Worm (Caenorhabditis elegans) whole organism, midembryonic: ENCODE measurements around the gene ugt-10.

Experiments
- T22C8.4 ChIP-seq: fragments of 200-800 bp; sonication (Bioruptor generic); IDR thresholded peaks from 2 replicates; pipeline ENCODE4 v1.3.6; 2022; ENCODE audit warnings: missing genetic modification characterization, missing compliant biosample characterization
- cog-1 ChIP-seq: sonication (generic microtip); optimal IDR thresholded peaks from 2 replicates; lab custom pipeline; 2016; ENCODE audit warnings: missing genetic modification characterization, missing compliant biosample characterization
- flt-1 ChIP-seq: fragments of 200-800 bp; sonication (Bioruptor generic); IDR thresholded peaks from 2 replicates; pipeline ENCODE4 v1.3.6; 2022; ENCODE audit warnings: missing genetic modification characterization, missing compliant biosample characterization
- klf-2 ChIP-seq: fragments of 200-800 bp; sonication (Bioruptor generic); conservative IDR thresholded peaks from 2 replicates; pipeline ENCODE4 v1.3.6; 2022; ENCODE audit warnings: missing genetic modification reagents, missing genetic modification characterization, missing compliant biosample characterization
- med-1 ChIP-seq: sonication (generic microtip); optimal IDR thresholded peaks from 2 replicates; lab custom pipeline; 2017; ENCODE audit warnings: missing genetic modification characterization, mild to moderate bottlenecking, missing compliant biosample characterization, antibody characterized with exemption, missing genetic modification reagents; ENCODE audit not compliant: insufficient read depth
- ref-1 ChIP-seq: fragments of 200-800 bp; sonication (Bioruptor generic); conservative IDR thresholded peaks from 2 replicates; pipeline ENCODE4 v1.3.6; 2022; ENCODE audit warnings: missing genetic modification reagents, missing genetic modification characterization, missing compliant biosample characterization
- tab-1 ChIP-seq: fragments of 200-800 bp; sonication (Bioruptor generic); IDR thresholded peaks from 2 replicates; pipeline ENCODE4 v1.3.6; 2022; ENCODE audit warnings: missing genetic modification characterization, missing compliant biosample characterization
- ztf-23 ChIP-seq: fragments of 200-800 bp; sonication (Bioruptor generic); IDR thresholded peaks from 2 replicates; pipeline ENCODE4 v1.3.6; 2022; ENCODE audit warnings: missing genetic modification reagents, missing genetic modification characterization, missing compliant biosample characterization
- ztf-29 ChIP-seq: fragments of 200-800 bp; sonication (Bioruptor generic); IDR thresholded peaks from 2 replicates; pipeline ENCODE4 v1.3.6; 2022; ENCODE audit warnings: missing genetic modification reagents, missing genetic modification characterization, missing compliant biosample characterization

The ugt-10 gene

DNA sequence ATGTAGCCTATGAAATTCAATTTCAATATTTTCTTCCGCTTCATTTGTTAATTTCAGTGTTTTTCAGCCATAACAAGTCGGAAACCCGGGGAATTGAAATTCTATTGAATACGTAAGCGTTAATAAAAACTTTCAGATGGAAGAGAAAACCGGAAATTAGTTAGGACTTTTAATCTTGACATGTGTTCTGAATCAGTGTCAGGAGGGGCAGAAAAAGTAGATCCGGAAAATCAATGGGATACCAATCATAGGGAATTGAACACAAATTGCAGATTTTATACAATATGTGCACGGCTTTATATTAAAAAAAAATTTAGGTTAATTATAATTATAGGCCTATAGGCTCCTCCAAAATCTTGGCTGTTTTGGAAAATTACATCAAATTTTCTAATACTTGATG lies 35.6 kb downstream of the ugt-10 start:
- no peak for TF ChIP-seq ztf-29
- TF ChIP-seq klf-2 (GFP tag; lab: Robert Waterston, UW), result no peak
- TF ChIP-seq med-1, result no peak
- TF ChIP-seq cog-1, result no peak
- TF ChIP-seq T22C8.4 (GFP tag; lab: Robert Waterston, UW), result no peak
- TF ChIP-seq ref-1 (GFP tag; lab: Robert Waterston, UW), result no peak
- TF ChIP-seq ztf-23 (GFP tag; lab: Robert Waterston, UW), result no peak
- no peak for TF ChIP-seq tab-1 (GFP tag; lab: Robert Waterston, UW)
- TF ChIP-seq flt-1 (GFP tag; lab: Robert Waterston, UW), result no peak

DNA sequence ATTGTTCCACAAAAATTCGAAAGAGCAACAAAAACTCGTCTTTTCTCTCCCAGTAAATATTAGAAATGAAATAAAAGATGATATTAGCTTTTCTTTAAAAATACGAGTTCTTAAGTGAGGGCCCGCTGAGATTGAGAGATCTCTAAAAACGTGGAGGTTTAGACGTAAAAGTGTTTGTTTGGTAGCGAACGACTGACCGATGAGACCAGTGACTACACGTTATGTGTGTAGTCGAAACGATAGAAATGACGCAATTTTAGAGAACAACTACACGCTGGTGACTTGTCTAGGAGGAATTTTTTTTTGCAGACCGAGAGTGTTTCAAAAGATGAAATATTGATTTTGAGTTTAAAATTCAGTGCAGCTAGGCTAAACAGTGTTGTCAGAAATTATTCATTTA lies 37.2 kb downstream of the ugt-10 start, which contains the start of gene C37H5.13:
Gene C37H5.13 (minus strand): TSS at position 229 of the 400 bp plus-strand sequence.
- TF ChIP-seq tab-1 (GFP tag; lab: Robert Waterston, UW), result no peak
- TF ChIP-seq med-1, result no peak
- no peak for TF ChIP-seq klf-2 (GFP tag; lab: Robert Waterston, UW)
- no peak for TF ChIP-seq ztf-23 (GFP tag; lab: Robert Waterston, UW)
- TF ChIP-seq flt-1 (GFP tag; lab: Robert Waterston, UW), result no peak
- TF ChIP-seq ztf-29, result no peak
- no peak for TF ChIP-seq ref-1 (GFP tag; lab: Robert Waterston, UW)
- TF ChIP-seq T22C8.4 (GFP tag; lab: Robert Waterston, UW), result no peak
- TF ChIP-seq cog-1, result no peak

DNA sequence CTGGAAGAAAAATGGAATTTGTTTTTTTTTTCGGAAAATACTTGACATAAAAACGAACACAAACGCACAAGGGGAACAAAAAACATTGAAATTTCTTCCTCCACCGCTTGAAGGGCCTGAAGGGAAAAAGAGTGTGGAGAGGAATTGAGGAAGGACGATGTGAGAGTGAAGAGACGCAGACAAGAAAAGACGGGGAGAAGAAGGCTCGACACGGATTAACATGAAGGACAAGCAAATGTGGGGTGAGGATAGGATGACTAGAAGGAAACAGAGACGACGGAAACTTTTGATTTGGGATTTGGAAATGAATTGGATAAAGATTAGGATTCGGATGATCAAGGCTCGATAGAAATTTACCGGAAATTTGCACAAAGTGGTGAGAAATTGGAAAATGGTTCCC lies 39.4 kb downstream of the ugt-10 start:
- TF ChIP-seq T22C8.4 (GFP tag; lab: Robert Waterston, UW), result no peak; the same call in 1 of the 2 replicates
- TF ChIP-seq klf-2 (GFP tag; lab: Robert Waterston, UW), result no peak
- TF ChIP-seq ztf-29, result no peak
- TF ChIP-seq flt-1 (GFP tag; lab: Robert Waterston, UW), result no peak
- no peak for TF ChIP-seq ztf-23 (GFP tag; lab: Robert Waterston, UW)
- no peak for TF ChIP-seq ref-1 (GFP tag; lab: Robert Waterston, UW)
- no peak for TF ChIP-seq cog-1
- no peak for TF ChIP-seq med-1
- TF ChIP-seq tab-1 (GFP tag; lab: Robert Waterston, UW), result no peak

DNA sequence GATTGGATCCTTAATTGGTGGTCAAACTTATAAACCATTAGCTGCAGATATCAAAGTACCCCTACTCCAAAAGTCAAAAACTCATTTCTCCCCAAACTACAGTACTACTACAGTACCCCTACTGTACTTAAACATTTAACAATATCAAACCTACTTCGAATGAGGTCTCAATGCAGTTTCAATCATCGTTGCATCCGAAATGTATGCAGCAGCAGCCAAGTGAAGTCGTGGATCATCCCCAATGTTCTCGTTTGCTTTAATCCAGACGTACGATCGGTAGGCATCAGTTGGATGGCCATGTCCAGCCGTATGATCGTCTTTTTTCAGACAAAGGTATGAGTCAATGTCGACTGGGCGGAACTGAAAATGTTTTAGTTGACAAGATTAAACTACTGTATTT lies 42.4 kb downstream of the ugt-10 start:
- TF ChIP-seq tab-1 (GFP tag; lab: Robert Waterston, UW), result no peak
- TF ChIP-seq ztf-29, result no peak
- TF ChIP-seq flt-1 (GFP tag; lab: Robert Waterston, UW), result no peak
- no peak for TF ChIP-seq cog-1
- TF ChIP-seq ztf-23 (GFP tag; lab: Robert Waterston, UW), result no peak
- no peak for TF ChIP-seq med-1
- no peak for TF ChIP-seq T22C8.4 (GFP tag; lab: Robert Waterston, UW)
- no peak for TF ChIP-seq klf-2 (GFP tag; lab: Robert Waterston, UW)
- no peak for TF ChIP-seq ref-1 (GFP tag; lab: Robert Waterston, UW)

DNA sequence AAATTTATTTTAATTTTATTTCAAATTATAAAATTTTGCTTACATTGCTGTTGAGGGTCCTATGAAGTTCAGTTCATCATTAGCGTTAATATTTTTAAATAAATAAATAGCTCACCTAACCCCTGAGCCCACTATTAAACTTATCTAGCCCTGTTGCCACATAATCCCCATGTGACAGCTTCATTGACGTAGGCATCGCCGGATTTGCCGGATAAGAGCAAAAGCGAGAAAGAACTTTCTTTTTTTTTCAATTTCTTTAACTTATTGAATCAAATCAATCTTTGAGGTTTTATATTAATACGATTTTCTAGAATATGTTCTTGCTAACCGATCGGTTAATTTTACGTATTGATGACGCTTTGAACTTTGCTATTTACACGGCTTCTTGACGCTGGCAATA lies 48.0 kb downstream of the ugt-10 start:
- TF ChIP-seq tab-1 (GFP tag; lab: Robert Waterston, UW) (no peak), klf-2 (GFP tag; lab: Robert Waterston, UW) (no peak), med-1 (no peak), T22C8.4 (GFP tag; lab: Robert Waterston, UW) (no peak), ztf-23 (GFP tag; lab: Robert Waterston, UW) (no peak), ref-1 (GFP tag; lab: Robert Waterston, UW) (no peak), flt-1 (GFP tag; lab: Robert Waterston, UW) (no peak), cog-1 (no peak), ztf-29 (no peak)

DNA sequence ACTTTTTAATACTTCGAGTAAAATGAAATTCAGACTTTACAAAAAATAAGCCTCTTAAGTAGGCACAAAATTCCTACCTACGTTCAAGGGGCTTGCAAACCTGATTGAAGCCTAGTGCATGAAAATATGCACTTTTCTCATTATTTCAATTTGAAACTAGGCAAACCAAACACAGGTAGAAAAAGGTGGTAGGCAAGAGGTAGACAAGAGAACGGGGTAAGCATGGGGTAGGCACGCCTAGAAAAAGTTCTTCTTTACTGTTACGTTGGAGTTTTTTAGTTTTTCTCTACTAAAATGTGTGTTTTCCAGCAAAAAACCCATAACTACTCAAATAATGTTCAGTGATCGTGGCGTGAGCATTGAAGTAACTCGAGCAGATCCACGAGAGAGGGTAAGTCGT lies 48.8 kb downstream of the ugt-10 start, which contains the start of gene nex-4:
Gene nex-4 (plus strand): TSS at position 301 of the 400 bp plus-strand sequence.
- TF ChIP-seq ref-1 (GFP tag; lab: Robert Waterston, UW) (no peak), T22C8.4 (GFP tag; lab: Robert Waterston, UW) (no peak), ztf-29 (no peak), ztf-23 (GFP tag; lab: Robert Waterston, UW) (no peak), cog-1 (no peak), flt-1 (GFP tag; lab: Robert Waterston, UW) (no peak), med-1 (no peak), klf-2 (GFP tag; lab: Robert Waterston, UW) (no peak), tab-1 (GFP tag; lab: Robert Waterston, UW) (no peak)

DNA sequence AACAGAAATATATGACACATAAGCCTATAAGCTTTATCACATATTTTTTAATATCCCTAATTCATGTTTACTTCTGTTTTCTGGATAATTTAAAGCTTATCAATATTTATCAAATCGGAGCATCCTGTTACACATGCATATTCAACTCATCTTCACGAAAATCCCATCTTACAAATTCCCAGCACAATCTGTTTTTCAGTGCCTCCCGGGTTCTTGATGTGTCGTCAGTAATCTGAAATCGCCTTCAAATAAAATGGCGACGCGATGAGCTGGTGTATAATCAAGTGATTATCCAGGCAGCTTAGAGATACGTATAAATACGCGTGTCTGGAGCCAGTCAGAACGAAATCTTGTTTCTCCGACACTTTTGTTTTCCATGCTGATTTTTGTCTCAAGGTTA lies 49.5 kb downstream of the ugt-10 start:
- TF ChIP-seq ref-1 (GFP tag; lab: Robert Waterston, UW) (no peak), flt-1 (GFP tag; lab: Robert Waterston, UW) (no peak), ztf-23 (GFP tag; lab: Robert Waterston, UW) (no peak), klf-2 (GFP tag; lab: Robert Waterston, UW) (no peak)
